Worm (Caenorhabditis elegans) whole organism, L4 larva: Measurements from ENCODE around the gene npp-5.
A peak's percentile ranks its signal among the peaks of the same experiment; 100 is the strongest.
"Not testable (repeated sequence)": the region's sequence is repeated elsewhere in the genome, so short reads cannot be mapped to it uniquely, and the experiment has no call there.

ENCODE experiments used
- F44E2.7 ChIP-seq: fragments of 200-800 bp; sonication (Bioruptor generic); IDR thresholded peaks from 2 replicates; pipeline ENCODE4 v2.1.2; 2022; ENCODE audit warnings: missing genetic modification characterization, missing compliant biosample characterization
- R02D3.7 ChIP-seq: fragments of 150-350 bp; sonication (generic microtip); optimal IDR thresholded peaks from 3 replicates; lab custom pipeline; 2014; ENCODE audit warnings: missing biosample characterization, missing genetic modification characterization
- T26A8.4 ChIP-seq: fragments of 200-800 bp; sonication (Bioruptor generic); IDR thresholded peaks from 2 replicates; pipeline ENCODE4 v1.3.6; 2022; ENCODE audit warnings: missing genetic modification characterization, missing compliant biosample characterization
- Y48G9A.11 ChIP-seq: fragments of 200-800 bp; sonication (Bioruptor generic); IDR thresholded peaks from 2 replicates; pipeline ENCODE4 v1.3.6; 2022; ENCODE audit warnings: missing genetic modification reagents, missing genetic modification characterization, missing compliant biosample characterization
- Y75B8A.6 ChIP-seq: fragments of 200-800 bp; sonication (Bioruptor generic); IDR thresholded peaks from 2 replicates; pipeline ENCODE4 v1.3.6; 2022; ENCODE audit warnings: missing genetic modification reagents, missing genetic modification characterization, missing compliant biosample characterization
- ZK337.2 ChIP-seq: fragments of 200-800 bp; sonication (Bioruptor generic); IDR thresholded peaks from 2 replicates; pipeline ENCODE4 v1.3.6; 2022; ENCODE audit warnings: missing genetic modification reagents, missing genetic modification characterization, missing compliant biosample characterization
- aha-1 ChIP-seq: fragments of 150-350 bp; peaks from one replicate; lab custom pipeline; 2014; ENCODE audit warnings: missing biosample characterization, missing genetic modification characterization
- ama-1 ChIP-seq: fragments of 150-350 bp; optimal IDR thresholded peaks from 2 replicates; lab custom pipeline; 2014; ENCODE audit warnings: inconsistent platforms, mixed read lengths
- ceh-20 ChIP-seq: fragments of 200-800 bp; sonication (Bioruptor generic); IDR thresholded peaks from 2 replicates; pipeline ENCODE4 v1.3.6; 2022; ENCODE audit warnings: missing genetic modification reagents, missing genetic modification characterization, missing compliant biosample characterization
- ceh-28 ChIP-seq: fragments of 150-350 bp; optimal IDR thresholded peaks from 2 replicates; lab custom pipeline; 2014; ENCODE audit warnings: missing biosample characterization, missing genetic modification reagents, missing genetic modification characterization
- daf-12 ChIP-seq: fragments of 150-350 bp; optimal IDR thresholded peaks from 2 replicates; lab custom pipeline; 2014; ENCODE audit warnings: missing biosample characterization, missing genetic modification reagents, missing genetic modification characterization
- dmd-8 ChIP-seq: fragments of 200-800 bp; sonication (Bioruptor generic); IDR thresholded peaks from 2 replicates; pipeline ENCODE4 v1.3.6; 2022; ENCODE audit warnings: missing genetic modification characterization, missing compliant biosample characterization
- dpl-1 ChIP-seq: fragments of 150-350 bp; optimal IDR thresholded peaks from 2 replicates; lab custom pipeline; 2014; ENCODE audit warnings: missing biosample characterization, missing genetic modification reagents, missing genetic modification characterization
- dve-1 ChIP-seq: sonication (generic microtip); optimal IDR thresholded peaks from 2 replicates; lab custom pipeline; 2017; ENCODE audit warnings: antibody characterized with exemption, mild to moderate bottlenecking, missing genetic modification characterization, missing compliant biosample characterization; ENCODE audit not compliant: insufficient read depth
- fkh-10 ChIP-seq: fragments of 150-350 bp; optimal IDR thresholded peaks from 2 replicates; lab custom pipeline; 2014; ENCODE audit warnings: missing biosample characterization, missing genetic modification reagents, missing genetic modification characterization
- fos-1 ChIP-seq: fragments of 150-350 bp; optimal IDR thresholded peaks from 2 replicates; lab custom pipeline; 2014; ENCODE audit warnings: missing biosample characterization, missing genetic modification characterization
- hif-1 ChIP-seq, 2 experiments: sonication (generic microtip); optimal IDR thresholded peaks; 2 replicates each; lab custom pipeline; 2016 to 2017; ENCODE audit warnings: missing compliant biosample characterization in 2 of 2, missing genetic modification characterization in 2 of 2, missing genetic modification reagents in 2 of 2, missing genotype in 2 of 2, mild to moderate bottlenecking in 1 of 2
- hlh-11 ChIP-seq: fragments of 200-800 bp; sonication (Bioruptor generic); optimal IDR thresholded peaks from 2 replicates; lab custom pipeline; 2018; ENCODE audit warnings: mild to moderate bottlenecking, missing genetic modification characterization, missing compliant biosample characterization
- jun-1 ChIP-seq: fragments of 150-350 bp; optimal IDR thresholded peaks from 2 replicates; lab custom pipeline; 2014; ENCODE audit warnings: missing biosample characterization, missing genetic modification reagents, missing genetic modification characterization
- lin-15B ChIP-seq: fragments of 150-350 bp; sonication (generic microtip); optimal IDR thresholded peaks from 3 replicates; lab custom pipeline; 2014; ENCODE audit warnings: missing biosample characterization, missing genetic modification characterization
- lin-39 ChIP-seq: fragments of 150-350 bp; optimal IDR thresholded peaks from 2 replicates; lab custom pipeline; 2014; ENCODE audit warnings: missing biosample characterization, missing genetic modification reagents, missing genetic modification characterization
- lir-3 ChIP-seq: sonication (generic microtip); optimal IDR thresholded peaks from 2 replicates; lab custom pipeline; 2016; ENCODE audit warnings: mild to moderate bottlenecking, missing genetic modification characterization, missing compliant biosample characterization
- lsy-2 ChIP-seq, 2 experiments: fragments of 150-350 bp in 1 of 2; sonication (generic microtip) in 1 of 2; optimal IDR thresholded peaks; 2 replicates each; lab custom pipeline; 2014 to 2017; ENCODE audit warnings: missing biosample characterization in 2 of 2, missing genetic modification characterization in 2 of 2
- madf-5 ChIP-seq, 2 experiments: fragments of 200-800 bp; sonication (Bioruptor generic); IDR thresholded peaks; 2 replicates each; pipeline ENCODE4 v1.3.6; 2022; ENCODE audit warnings: missing compliant biosample characterization in 2 of 2, missing genetic modification characterization in 2 of 2
- madf-9 ChIP-seq: fragments of 200-800 bp; sonication (Bioruptor generic); conservative IDR thresholded peaks from 2 replicates; pipeline ENCODE4 v1.3.6; 2022; ENCODE audit warnings: missing genetic modification reagents, missing genetic modification characterization, missing compliant biosample characterization
- mdl-1 ChIP-seq, 2 experiments: fragments of 150-350 bp in 1 of 2; sonication (generic microtip) in 1 of 2; optimal IDR thresholded peaks; 2 replicates each; lab custom pipeline; 2014 to 2017; ENCODE audit warnings: missing biosample characterization in 2 of 2, missing genetic modification characterization in 2 of 2
- mdt-29 ChIP-seq: fragments of 200-800 bp; sonication (Bioruptor generic); IDR thresholded peaks from 2 replicates; pipeline ENCODE4 v1.3.6; 2022; ENCODE audit warnings: missing genetic modification reagents, missing genetic modification characterization, missing compliant biosample characterization
- mep-1 ChIP-seq: fragments of 150-350 bp; sonication (generic microtip); optimal IDR thresholded peaks from 3 replicates; lab custom pipeline; 2014; ENCODE audit warnings: missing biosample characterization, missing genetic modification characterization
- mes-2 ChIP-seq: sonication (generic microtip); optimal IDR thresholded peaks from 2 replicates; lab custom pipeline; 2016; ENCODE audit warnings: missing genotype, mild to moderate bottlenecking, missing genetic modification characterization, missing compliant biosample characterization; ENCODE audit not compliant: poor library complexity, severe bottlenecking
- mxl-3 ChIP-seq: fragments of 200-800 bp; sonication (Bioruptor generic); optimal IDR thresholded peaks from 2 replicates; lab custom pipeline; 2018; ENCODE audit warnings: mild to moderate bottlenecking, missing genetic modification characterization, missing compliant biosample characterization
- nhr-10 ChIP-seq: fragments of 150-350 bp; optimal IDR thresholded peaks from 2 replicates; lab custom pipeline; 2014; ENCODE audit warnings: missing biosample characterization, missing genetic modification characterization
- nhr-102 ChIP-seq: sonication (generic microtip); optimal IDR thresholded peaks from 2 replicates; lab custom pipeline; 2016; ENCODE audit warnings: mild to moderate bottlenecking, missing genetic modification characterization, moderate library complexity, missing compliant biosample characterization
- nhr-111 ChIP-seq: fragments of 200-800 bp; sonication (Bioruptor generic); optimal IDR thresholded peaks from 2 replicates; lab custom pipeline; 2018; ENCODE audit warnings: mild to moderate bottlenecking, missing genetic modification characterization, missing compliant biosample characterization
- nhr-237 ChIP-seq: sonication (generic microtip); optimal IDR thresholded peaks from 2 replicates; lab custom pipeline; 2017; ENCODE audit warnings: missing biosample characterization, missing genetic modification characterization
- nhr-25 ChIP-seq: sonication (generic microtip); optimal IDR thresholded peaks from 2 replicates; lab custom pipeline; 2017; ENCODE audit warnings: missing genetic modification characterization, mild to moderate bottlenecking, missing compliant biosample characterization, antibody characterized with exemption, moderate library complexity, borderline replicate concordance; ENCODE audit not compliant: insufficient read depth
- nhr-41 ChIP-seq: fragments of 200-800 bp; sonication (Bioruptor generic); IDR thresholded peaks from 2 replicates; pipeline ENCODE4 v1.3.6; 2022; ENCODE audit warnings: missing genetic modification reagents, missing genetic modification characterization, missing compliant biosample characterization
- nhr-42 ChIP-seq: fragments of 200-800 bp; sonication (Bioruptor generic); IDR thresholded peaks from 2 replicates; pipeline ENCODE4 v1.3.6; 2022; ENCODE audit warnings: missing genetic modification characterization, missing compliant biosample characterization
- nhr-6 ChIP-seq: fragments of 150-350 bp; optimal IDR thresholded peaks from 2 replicates; lab custom pipeline; 2014; ENCODE audit warnings: missing biosample characterization, missing genetic modification characterization
- saeg-2 ChIP-seq: fragments of 200-800 bp; sonication (Bioruptor generic); IDR thresholded peaks from 2 replicates; pipeline ENCODE4 v1.3.6; 2022; ENCODE audit warnings: missing genetic modification reagents, missing genetic modification characterization, missing compliant biosample characterization
- set-16 ChIP-seq: fragments of 200-800 bp; sonication (Bioruptor generic); IDR thresholded peaks from 2 replicates; pipeline ENCODE4 v1.3.6; 2022; ENCODE audit warnings: missing genetic modification reagents, missing genetic modification characterization, missing compliant biosample characterization
- tag-97 ChIP-seq: fragments of 200-800 bp; sonication (Bioruptor generic); IDR thresholded peaks from 2 replicates; pipeline ENCODE4 v1.3.6; 2022; ENCODE audit warnings: missing genetic modification characterization, missing compliant biosample characterization
- zfp-2 ChIP-seq: sonication (generic microtip); optimal IDR thresholded peaks from 2 replicates; lab custom pipeline; 2016; ENCODE audit warnings: mild to moderate bottlenecking, missing genetic modification characterization, missing compliant biosample characterization

npp-5 gene

DNA sequence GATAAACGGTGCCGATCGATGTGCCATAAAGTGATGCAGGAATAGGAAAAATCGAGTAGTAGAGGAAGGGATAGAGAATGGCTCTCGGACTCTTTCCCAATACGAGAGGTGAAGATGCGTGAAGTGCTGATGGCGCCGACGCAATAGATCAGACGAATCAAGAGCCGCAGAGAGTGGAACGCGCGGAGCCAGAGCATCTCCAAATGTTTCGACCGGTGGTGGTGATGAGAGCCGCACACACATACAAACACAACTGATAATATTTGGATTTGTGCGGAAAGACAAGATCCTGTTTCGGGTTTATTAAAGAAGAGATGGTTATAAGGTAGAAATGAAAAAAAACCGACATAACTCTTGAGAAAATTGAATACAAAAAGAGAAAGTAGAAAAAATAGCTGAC lies 35.5 kb downstream of the npp-5 start, which contains the start of gene F54D5.15:
Gene F54D5.15, minus strand, starts transcription at position 101 of the 400 bp plus-strand sequence.
- no peak for TF ChIP-seq nhr-41 (GFP tag; lab: Robert Waterston, UW)
- no peak for TF ChIP-seq dve-1 (tag; lab: Kevin White, UChicago)
- TF ChIP-seq zfp-2, result no peak
- TF ChIP-seq lsy-2 (tag; optimal IDR thresholded peaks at IDR 0.05; lab: Kevin White, UChicago), result no peak
- TF ChIP-seq lin-15B (tag; lab: Kevin White, UChicago), result no peak
- no peak for TF ChIP-seq hlh-11 (tag; lab: Kevin White, UChicago)
- no peak for TF ChIP-seq F44E2.7 (GFP tag; lab: Robert Waterston, UW)
- TF ChIP-seq mdl-1 (tag; optimal IDR thresholded peaks at IDR 0.05; lab: Kevin White, UChicago), result no peak
- TF ChIP-seq dmd-8 (GFP tag; lab: Robert Waterston, UW), result no peak
- no peak for TF ChIP-seq dpl-1 (GFP tag; lab: Kevin White, UChicago)
- no peak for TF ChIP-seq lin-39 (tag; lab: Kevin White, UChicago)
- TF ChIP-seq fos-1, result no peak
- no peak for TF ChIP-seq ama-1
- no peak for TF ChIP-seq T26A8.4

DNA sequence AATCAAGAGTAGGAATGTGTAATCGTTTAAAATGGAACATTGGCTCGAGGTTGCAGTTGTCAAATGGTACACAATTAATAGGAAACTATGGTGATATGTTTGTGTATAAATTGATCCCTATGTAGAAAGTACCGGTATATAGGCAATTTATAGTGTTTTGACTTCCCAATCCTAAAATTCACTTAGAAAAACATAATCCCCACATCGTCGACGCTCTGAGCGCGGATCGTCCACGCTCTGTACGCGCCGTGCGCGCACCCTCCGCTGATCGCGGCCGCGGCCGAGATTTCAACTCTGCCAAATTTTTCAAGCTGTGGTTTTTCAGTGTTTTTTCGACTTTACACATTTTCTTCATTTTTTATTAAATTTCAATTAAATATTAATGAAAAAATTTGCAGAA lies 43.3 kb downstream of the npp-5 start, which contains the start of gene F54D5.17:
Gene F54D5.17, plus strand, starts transcription at position 301 of the 400 bp plus-strand sequence.
- TF ChIP-seq madf-9 (no peak), set-16 (peak; percentile 15; the same call in 1 of the 2 replicates)

DNA sequence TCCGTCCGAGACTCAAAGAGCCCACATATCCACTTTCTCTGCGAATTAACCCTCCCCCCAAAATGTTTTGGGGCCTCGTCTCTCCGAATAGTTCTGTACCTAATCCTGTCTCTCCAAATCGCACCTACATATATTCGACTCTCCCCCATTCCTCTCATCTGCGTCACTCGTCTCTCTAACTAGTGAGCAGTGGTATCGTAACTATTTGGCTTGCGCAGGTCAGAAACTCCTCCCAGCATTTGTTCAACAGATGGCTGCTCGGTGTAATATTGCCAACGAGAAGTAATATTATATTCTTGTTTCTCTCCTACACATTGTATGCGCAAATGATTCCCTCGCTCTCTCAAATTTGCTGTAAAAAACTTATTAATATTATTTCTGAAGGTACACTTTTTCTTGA lies 44.0 kb downstream of the npp-5 start, which contains the start of gene F54D5.24:
Gene F54D5.24, plus strand, starts transcription at position 316 of the 400 bp plus-strand sequence.
- TF ChIP-seq R02D3.7 (no peak), nhr-42 (GFP tag; lab: Robert Waterston, UW) (no peak), nhr-25 (tag; lab: Kevin White, UChicago) (no peak), hif-1 (tag; optimal IDR thresholded peaks at IDR 0.05; lab: Kevin White, UChicago) (no peak), set-16 (no peak), fkh-10 (GFP tag; lab: Kevin White, UChicago) (no peak), madf-5 (GFP tag; IDR thresholded peaks at IDR 0.05; lab: Robert Waterston, UW) (no peak)
- TF ChIP-seq, all 104 proteins: peak for 0

DNA sequence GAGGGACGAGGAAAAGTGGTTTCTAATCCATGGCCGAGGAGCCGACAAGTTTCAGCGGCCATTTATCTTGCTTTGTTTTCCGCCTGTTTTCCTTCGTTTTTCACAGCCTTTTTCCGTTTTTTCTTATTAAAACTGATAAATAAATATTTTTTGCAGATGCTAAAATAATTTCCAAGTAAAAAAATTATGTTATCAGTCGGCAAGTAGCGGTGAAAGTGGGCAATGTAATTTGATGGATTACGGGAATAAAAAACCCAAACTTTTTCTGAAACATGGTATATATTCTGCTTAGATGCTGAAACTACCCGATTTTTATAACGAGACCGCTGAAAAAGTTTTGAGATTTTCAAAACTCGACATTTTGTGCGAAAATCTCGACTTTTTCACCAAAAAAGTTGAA lies 47.6 kb downstream of the npp-5 start, which contains the start of gene dhgd-1:
Gene dhgd-1, minus strand, starts transcription at position 101 of the 400 bp plus-strand sequence.
- not testable (repeated sequence) for TF ChIP-seq nhr-237 (tag; lab: Kevin White, UChicago); mxl-3 (GFP tag; lab: Kevin White, UChicago); lin-39 (tag; lab: Kevin White, UChicago)

DNA sequence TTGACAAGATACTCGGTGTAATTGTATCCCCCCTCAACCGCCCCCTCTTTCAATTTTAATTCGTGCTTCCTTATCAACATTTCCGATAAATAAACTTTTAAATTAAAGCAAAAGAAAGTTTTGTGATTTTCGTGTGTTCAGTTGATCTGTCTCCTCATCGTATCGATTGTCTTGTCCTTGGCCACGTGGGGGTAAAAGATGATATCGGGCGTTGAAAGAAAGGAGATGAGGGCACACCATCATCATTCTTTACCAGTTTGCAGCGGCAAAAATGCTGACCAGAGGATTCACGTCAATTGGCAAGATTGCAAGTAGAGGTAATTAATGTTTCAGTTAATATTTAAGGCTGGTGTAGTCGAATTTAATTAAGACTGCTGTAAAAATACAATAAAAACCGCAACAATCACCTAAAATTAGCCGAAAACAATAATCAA lies 52.3 kb downstream of the npp-5 start, which contains the start of gene F54D5.7:
Gene F54D5.7, plus strand, starts transcription at position 264 of the 434 bp plus-strand sequence.
- TF ChIP-seq ceh-20 (GFP tag; lab: Robert Waterston, UW) (no peak), nhr-237 (tag; lab: Kevin White, UChicago) (no peak), aha-1 (peak; percentile 97), hif-1 (tag; optimal IDR thresholded peaks at IDR 0.05; lab: Kevin White, UChicago) (no peak), nhr-10 (peak; percentile 15), tag-97 (GFP tag; lab: Robert Waterston, UW) (no peak), nhr-111 (GFP tag; lab: Kevin White, UChicago) (no peak), daf-12 (tag; lab: Kevin White, UChicago) (no peak), jun-1 (tag; lab: Kevin White, UChicago) (no peak), saeg-2 (GFP tag; lab: Robert Waterston, UW) (no peak), lin-39 (tag; lab: Kevin White, UChicago) (no peak), lir-3 (tag; lab: Kevin White, UChicago) (no peak), ama-1 (peak; percentile 76), nhr-6 (no peak), mep-1 (peak; percentile 77), nhr-102 (tag; lab: Kevin White, UChicago) (no peak), mes-2 (tag; lab: Kevin White, UChicago) (no peak), ceh-28 (tag; lab: Kevin White, UChicago) (peak; percentile 34), ZK337.2 (GFP tag; lab: Robert Waterston, UW) (no peak), madf-9 (peak; percentile 36; the same call in 1 of the 2 replicates), mdt-29 (GFP tag; lab: Robert Waterston, UW) (peak; percentile 65; the same call in 1 of the 2 replicates), set-16 (no peak), nhr-42 (GFP tag; lab: Robert Waterston, UW) (peak; percentile 68; the same call in 1 of the 2 replicates), Y48G9A.11 (GFP tag; lab: Robert Waterston, UW) (peak; percentile 44; the same call in 1 of the 2 replicates), Y75B8A.6 (GFP tag; lab: Robert Waterston, UW) (no peak), R02D3.7 (no peak)
